Worm (Caenorhabditis elegans): ENCODE measurements around the gene H39E23.2.

ce11 chrV:14069899-14070298 is 40.2 kb upstream of the H39E23.2 start:
- no peak for TF ChIP-seq mab-5 (tag; optimal IDR thresholded peaks at IDR 0.05)
- TF ChIP-seq lsy-2 (tag; optimal IDR thresholded peaks at IDR 0.05): no peak
- no peak for TF ChIP-seq snpc-4 (tag; optimal IDR thresholded peaks at IDR 0.05)
- TF ChIP-seq pha-4 (tag; optimal IDR thresholded peaks at IDR 0.05): no peak
- no peak for TF ChIP-seq blmp-1 (tag; optimal IDR thresholded peaks at IDR 0.05)
- TF ChIP-seq mep-1 (tag; optimal IDR thresholded peaks at IDR 0.05): no peak
- TF ChIP-seq ztf-11 (tag; optimal IDR thresholded peaks at IDR 0.05): no peak
- TF ChIP-seq elt-1 (tag; optimal IDR thresholded peaks at IDR 0.05; ENCODE audit: borderline replicate concordance, insufficient read depth): no peak
- no peak for TF ChIP-seq unc-62 (GFP tag; optimal IDR thresholded peaks at IDR 0.05)
- no peak for TF ChIP-seq nhr-237 (tag; optimal IDR thresholded peaks at IDR 0.05)
- no peak for TF ChIP-seq mls-2 (tag; optimal IDR thresholded peaks at IDR 0.05)
- TF ChIP-seq elt-3 (tag; optimal IDR thresholded peaks at IDR 0.05): no peak
- TF ChIP-seq ceh-43 (GFP tag; optimal IDR thresholded peaks at IDR 0.05): no peak
- TF ChIP-seq bed-3 (GFP tag; optimal IDR thresholded peaks at IDR 0.05): no peak

Data from whole organism, mixed stage, embryonic.